Fruit fly (Drosophila melanogaster): ENCODE measurements around the gene mRNA-cap.
A peak's percentile ranks its signal among the peaks of the same experiment; 100 is the strongest.

mRNA-cap gene

dm6 chrX:14266075-14266474, 23.5 kb upstream of the mRNA-cap start, which contains the start of the genes CG13404 and na (continued):
- TF ChIP-seq CG1529 (GFP tag; optimal IDR thresholded peaks at IDR 0.05): no peak
- peak; percentile 23 for TF ChIP-seq pzg (GFP tag; optimal IDR thresholded peaks at IDR 0.05)
- TF ChIP-seq sug (tag; optimal IDR thresholded peaks at IDR 0.05): no peak
- TF ChIP-seq CG4404 (GFP tag; IDR thresholded peaks at IDR 0.05): no peak
- TF ChIP-seq pan (optimal IDR thresholded peaks at IDR 0.05): no peak
- no peak for TF ChIP-seq pan (GFP tag; optimal IDR thresholded peaks at IDR 0.05 in 1 of 2, IDR thresholded peaks at IDR 0.05 in 1 of 2)
- no peak for TF ChIP-seq CG17328 (GFP tag; IDR thresholded peaks at IDR 0.05)
- TF ChIP-seq MBD-R2 (GFP tag; IDR thresholded peaks at IDR 0.05): no peak
- TF ChIP-seq CG6765 (GFP tag; optimal IDR thresholded peaks at IDR 0.05): no peak
- no peak for TF ChIP-seq CG3407 (GFP tag; optimal IDR thresholded peaks at IDR 0.05)
- peak; percentile 7 for TF ChIP-seq Med (GFP tag)
- no peak for TF ChIP-seq fru (optimal IDR thresholded peaks at IDR 0.05)
- no peak for TF ChIP-seq CG17361 (GFP tag; IDR thresholded peaks at IDR 0.05)
- TF ChIP-seq Trl (optimal IDR thresholded peaks at IDR 0.05): no peak
- no peak for TF ChIP-seq Trl (GFP tag; optimal IDR thresholded peaks at IDR 0.05)
- no peak for TF ChIP-seq chif (GFP tag; optimal IDR thresholded peaks at IDR 0.05)
- TF ChIP-seq seq (GFP tag; IDR thresholded peaks at IDR 0.05): 0 out of 2 replicates have a peak, but pooled peaks have one; percentile 18
- TF ChIP-seq salm (tag; optimal IDR thresholded peaks at IDR 0.05): no peak
- no peak for TF ChIP-seq CG6813 (GFP tag; optimal IDR thresholded peaks at IDR 0.05)
- TF ChIP-seq repo (GFP tag; optimal IDR thresholded peaks at IDR 0.05): no peak
- TF ChIP-seq Ets65A (GFP tag): peak; percentile 27
- TF ChIP-seq Nf-YC (tag; optimal IDR thresholded peaks at IDR 0.05): no peak
- TF ChIP-seq Pdp1 (GFP tag; optimal IDR thresholded peaks at IDR 0.05): no peak
- no peak for TF ChIP-seq HmgZ (tag; optimal IDR thresholded peaks at IDR 0.05)
- no peak for TF ChIP-seq ci (GFP tag; IDR thresholded peaks at IDR 0.05)
- TF ChIP-seq aop (GFP tag; IDR thresholded peaks at IDR 0.05): no peak
- TF ChIP-seq CG6254 (GFP tag; optimal IDR thresholded peaks at IDR 0.05): no peak
- no peak for TF ChIP-seq z (GFP tag; IDR thresholded peaks at IDR 0.05)
- no peak for TF ChIP-seq CG13424 (tag; optimal IDR thresholded peaks at IDR 0.05)
- TF ChIP-seq Lpt (GFP tag; optimal IDR thresholded peaks at IDR 0.05): no peak
- no peak for TF ChIP-seq pnt (GFP tag; optimal IDR thresholded peaks at IDR 0.05)
- no peak for TF ChIP-seq CG32772 (GFP tag; IDR thresholded peaks at IDR 0.05)
- TF ChIP-seq Mad (GFP tag; optimal IDR thresholded peaks at IDR 0.05): no peak
- no peak for TF ChIP-seq Antp (GFP tag; optimal IDR thresholded peaks at IDR 0.05)
- TF ChIP-seq tx (GFP tag; optimal IDR thresholded peaks at IDR 0.05): no peak
- TF ChIP-seq CG5180 (GFP tag; optimal IDR thresholded peaks at IDR 0.05): no peak
- no peak for TF ChIP-seq chm (GFP tag; IDR thresholded peaks at IDR 0.05)
- TF ChIP-seq CG31365 (tag; optimal IDR thresholded peaks at IDR 0.05): no peak
- peak; percentile 2 for TF ChIP-seq sqz (GFP tag; optimal IDR thresholded peaks at IDR 0.05)

- TF ChIP-seq ATbp (GFP tag; optimal IDR thresholded peaks at IDR 0.05) (no peak), sens (GFP tag) (peak; percentile 30), Deaf1 (tag; optimal IDR thresholded peaks at IDR 0.05) (no peak), CG10267 (tag; optimal IDR thresholded peaks at IDR 0.05) (peak; percentile 61), stwl (tag; optimal IDR thresholded peaks at IDR 0.05) (peak; percentile 97), MBD-R2 (GFP tag; IDR thresholded peaks at IDR 0.05) (no peak)
Observed at dm6 chrX:14265149-14265548, 22.5 kb upstream of the mRNA-cap start.
